Fruit fly (Drosophila melanogaster) whole organism, embryonic: ENCODE measurements around the gene Cyp28d2.

ENCODE experiments used
- Adf1 ChIP-seq: fragments of 200-800 bp; sonication (Bioruptor generic); IDR thresholded peaks from 2 replicates; pipeline ENCODE4 v1.3.6; 2022; ENCODE audit warnings: missing biosample characterization, missing genetic modification characterization
- Bdp1 ChIP-seq: fragments of 200-800 bp; sonication (Bioruptor generic); optimal IDR thresholded peaks from 3 replicates; lab custom pipeline; 2016; ENCODE audit warnings: missing biosample characterization, missing genetic modification characterization
- CG12769 ChIP-seq: fragments of 200-800 bp; sonication (Bioruptor generic); optimal IDR thresholded peaks from 2 replicates; lab custom pipeline; 2019; ENCODE audit warnings: missing biosample characterization, mild to moderate bottlenecking, missing genetic modification characterization, moderate library complexity
- CG14710 ChIP-seq: fragments of 200-800 bp; sonication (Bioruptor generic); optimal IDR thresholded peaks from 3 replicates; lab custom pipeline; 2019; ENCODE audit warnings: missing biosample characterization, mild to moderate bottlenecking, missing genetic modification characterization, moderate library complexity
- CG14860 ChIP-seq: fragments of 200-800 bp; sonication (Bioruptor generic); IDR thresholded peaks from 3 replicates; pipeline ENCODE4 v1.3.6; 2022; ENCODE audit warnings: missing biosample characterization, missing genetic modification characterization; ENCODE audit not compliant: partially characterized antibody
- CG16813 ChIP-seq: fragments of 200-800 bp; sonication (Bioruptor generic); IDR thresholded peaks from 3 replicates; pipeline ENCODE4 v1.3.6; 2022; ENCODE audit warnings: missing biosample characterization, missing genetic modification characterization; ENCODE audit not compliant: partially characterized antibody
- CG18262 ChIP-seq: fragments of 200-800 bp; optimal IDR thresholded peaks from 3 replicates; lab custom pipeline; 2019; ENCODE audit warnings: missing biosample characterization, mild to moderate bottlenecking, missing genetic modification characterization, moderate library complexity
- CG2199 ChIP-seq: fragments of 200-800 bp; sonication (Bioruptor generic); IDR thresholded peaks from 3 replicates; pipeline ENCODE4 v1.3.6; 2022; ENCODE audit warnings: missing biosample characterization, missing genetic modification characterization
- CG2889 ChIP-seq: fragments of 200-800 bp; sonication (Bioruptor generic); IDR thresholded peaks from 3 replicates; pipeline ENCODE4 v1.3.6; 2022; ENCODE audit warnings: missing biosample characterization, missing genetic modification characterization
- CG34224 ChIP-seq: fragments of 200-800 bp; sonication (Bioruptor generic); IDR thresholded peaks from 3 replicates; pipeline ENCODE4 v1.3.6; 2022; ENCODE audit warnings: missing biosample characterization, missing genetic modification characterization; ENCODE audit not compliant: partially characterized antibody
- CG42726 ChIP-seq: fragments of 200-800 bp; sonication (Bioruptor generic); IDR thresholded peaks from 2 replicates; pipeline ENCODE4 v1.3.6; 2022; ENCODE audit warnings: missing biosample characterization, missing genetic modification characterization; ENCODE audit not compliant: partially characterized antibody
- CG6813 ChIP-seq: fragments of 200-800 bp; sonication (Bioruptor generic); optimal IDR thresholded peaks from 2 replicates; lab custom pipeline; 2017; ENCODE audit warnings: missing biosample characterization, missing genetic modification characterization, mild to moderate bottlenecking, moderate library complexity, missing genetic modification reagents
- CG6854 ChIP-seq: fragments of 200-800 bp; sonication (Bioruptor generic); optimal IDR thresholded peaks from 3 replicates; lab custom pipeline; 2017; ENCODE audit warnings: missing biosample characterization, mild to moderate bottlenecking, missing genetic modification characterization
- CG8281 ChIP-seq: fragments of 200-800 bp; sonication (Bioruptor generic); optimal IDR thresholded peaks from 2 replicates; lab custom pipeline; 2018; ENCODE audit warnings: missing biosample characterization, mild to moderate bottlenecking, missing genetic modification characterization, moderate library complexity
- D ChIP-seq, 2 experiments: fragments of 200-800 bp in 1 of 2; fragments of >200 bp in 1 of 2; sonication (Bioruptor generic) in 1 of 2; optimal IDR thresholded peaks; 2 replicates in 1 of 2; 3 replicates in 1 of 2; lab custom pipeline; 2017; ENCODE audit warnings: mild to moderate bottlenecking in 1 of 2, missing biosample characterization in 1 of 2, missing genetic modification characterization in 1 of 2, missing genetic modification reagents in 1 of 2
- D19A ChIP-seq: fragments of 200-800 bp; optimal IDR thresholded peaks from 3 replicates; lab custom pipeline; 2019; ENCODE audit warnings: missing biosample characterization, mild to moderate bottlenecking, missing genetic modification characterization, moderate library complexity
- HLH4C ChIP-seq: fragments of 200-800 bp; sonication (Bioruptor generic); IDR thresholded peaks from 3 replicates; pipeline ENCODE4 v1.3.6; 2022; ENCODE audit warnings: missing biosample characterization, missing genetic modification characterization; ENCODE audit not compliant: partially characterized antibody
- HLHmδ ChIP-seq: fragments of 200-800 bp; sonication (Bioruptor generic); optimal IDR thresholded peaks from 2 replicates; lab custom pipeline; 2018; ENCODE audit warnings: missing biosample characterization, mild to moderate bottlenecking, missing genetic modification characterization, moderate library complexity
- Kr ChIP-seq: fragments of 200-800 bp; sonication (Bioruptor generic); optimal IDR thresholded peaks from 2 replicates; lab custom pipeline; 2017; ENCODE audit warnings: missing biosample characterization, mild to moderate bottlenecking, missing genetic modification characterization
- Med ChIP-seq: fragments of 200-800 bp; sonication (Bioruptor generic); peaks from one replicate; lab custom pipeline; 2016; ENCODE audit warnings: missing biosample characterization, missing genetic modification characterization, mild to moderate bottlenecking, inconsistent platforms, moderate library complexity
- Meics ChIP-seq: fragments of 200-800 bp; sonication (Bioruptor generic); optimal IDR thresholded peaks from 2 replicates; lab custom pipeline; 2017; ENCODE audit warnings: missing biosample characterization, mild to moderate bottlenecking, missing genetic modification characterization
- Opbp ChIP-seq: fragments of 200-800 bp; sonication (Bioruptor generic); IDR thresholded peaks from 3 replicates; pipeline ENCODE4 v1.3.6; 2022; ENCODE audit warnings: missing biosample characterization, missing genetic modification characterization; ENCODE audit not compliant: partially characterized antibody
- Stat92E ChIP-seq, 3 experiments: fragments of >200 bp in 2 of 3; fragments of 200-800 bp in 1 of 3; sonication (Bioruptor generic) in 1 of 3; optimal IDR thresholded peaks; 2 replicates each; lab custom pipeline; 2017 to 2019; ENCODE audit warnings: missing biosample characterization in 3 of 3, missing genetic modification characterization in 3 of 3, mild to moderate bottlenecking in 1 of 3, moderate library complexity in 1 of 3
- amos ChIP-seq: fragments of 200-800 bp; sonication (Bioruptor generic); IDR thresholded peaks from 2 replicates; pipeline ENCODE4 v1.3.6; 2022; ENCODE audit warnings: missing biosample characterization, missing genetic modification characterization; ENCODE audit not compliant: partially characterized antibody
- ap ChIP-seq: fragments of 200-800 bp; sonication (Bioruptor generic); IDR thresholded peaks from 2 replicates; pipeline ENCODE4 v1.3.6; 2022; ENCODE audit warnings: missing biosample characterization, missing genetic modification characterization
- bbx ChIP-seq: fragments of 200-800 bp; sonication (Bioruptor generic); IDR thresholded peaks from 2 replicates; pipeline ENCODE4 v1.3.6; 2022; ENCODE audit warnings: missing biosample characterization, missing genetic modification characterization; ENCODE audit not compliant: partially characterized antibody
- chif ChIP-seq, 2 experiments: fragments of 200-800 bp; sonication (Bioruptor generic); optimal IDR thresholded peaks; 3 replicates each; lab custom pipeline; 2016; ENCODE audit warnings: missing biosample characterization in 2 of 2, missing genetic modification characterization in 2 of 2
- chinmo ChIP-seq: fragments of 200-800 bp; sonication (Bioruptor generic); IDR thresholded peaks from 4 replicates; pipeline ENCODE4 v1.3.6; 2022; ENCODE audit warnings: missing biosample characterization, missing genetic modification characterization; ENCODE audit not compliant: partially characterized antibody
- chm ChIP-seq: fragments of 200-800 bp; sonication (Bioruptor generic); IDR thresholded peaks from 2 replicates; pipeline ENCODE4 v1.3.6; 2022; ENCODE audit warnings: missing biosample characterization, missing genetic modification characterization
- fd64A ChIP-seq: fragments of 200-800 bp; sonication (Bioruptor generic); optimal IDR thresholded peaks from 3 replicates; lab custom pipeline; 2018; ENCODE audit warnings: missing biosample characterization, mild to moderate bottlenecking, missing genetic modification characterization
- gcm2 ChIP-seq: fragments of 200-800 bp; sonication (Bioruptor generic); optimal IDR thresholded peaks from 2 replicates; lab custom pipeline; 2016; ENCODE audit warnings: missing biosample characterization, missing genetic modification characterization
- gsb-n ChIP-seq: fragments of 200-800 bp; sonication (Bioruptor generic); optimal IDR thresholded peaks from 3 replicates; lab custom pipeline; 2018; ENCODE audit warnings: missing biosample characterization, mild to moderate bottlenecking, missing genetic modification characterization
- gt ChIP-seq: fragments of 200-800 bp; sonication (Bioruptor generic); IDR thresholded peaks from 2 replicates; pipeline ENCODE4 v1.3.6; 2022; ENCODE audit warnings: missing biosample characterization, missing genetic modification characterization
- lov ChIP-seq, 2 experiments: fragments of 200-800 bp in 1 of 2; fragments of >200 bp in 1 of 2; sonication (Bioruptor generic) in 1 of 2; IDR thresholded peaks in 1 of 2; optimal IDR thresholded peaks in 1 of 2; 2 replicates in 1 of 2; 3 replicates in 1 of 2; pipeline versions ENCODE4 v1.3.6 to Lab custom; 2017 to 2022; ENCODE audit warnings: missing biosample characterization in 1 of 2, missing genetic modification characterization in 1 of 2
- mld ChIP-seq: fragments of 200-800 bp; sonication (Bioruptor generic); IDR thresholded peaks from 3 replicates; pipeline ENCODE4 v1.3.6; 2022; ENCODE audit warnings: missing biosample characterization, missing genetic modification characterization; ENCODE audit not compliant: partially characterized antibody
- nerfin-1 ChIP-seq: fragments of 200-800 bp; sonication (Bioruptor generic); optimal IDR thresholded peaks from 3 replicates; lab custom pipeline; 2019; ENCODE audit warnings: missing biosample characterization, mild to moderate bottlenecking, missing genetic modification characterization, moderate library complexity
- nerfin-2 ChIP-seq: fragments of 200-800 bp; sonication (Bioruptor generic); IDR thresholded peaks from 2 replicates; pipeline ENCODE4 v1.3.6; 2022; ENCODE audit warnings: missing biosample characterization, missing genetic modification characterization; ENCODE audit not compliant: partially characterized antibody
- peb ChIP-seq: fragments of 200-800 bp; sonication (Bioruptor generic); IDR thresholded peaks from 2 replicates; pipeline ENCODE4 v1.3.6; 2022; ENCODE audit warnings: missing biosample characterization, missing genetic modification characterization
- sens ChIP-seq: fragments of 200-800 bp; sonication (Bioruptor generic); peaks from one replicate; lab custom pipeline; 2016; ENCODE audit warnings: missing biosample characterization, missing genetic modification characterization
- shn ChIP-seq: fragments of 200-800 bp; sonication (Bioruptor generic); optimal IDR thresholded peaks from 3 replicates; lab custom pipeline; 2016; ENCODE audit warnings: missing biosample characterization, missing genetic modification characterization
- sqz ChIP-seq: fragments of 200-800 bp; sonication (Bioruptor generic); optimal IDR thresholded peaks from 3 replicates; lab custom pipeline; 2018; ENCODE audit warnings: missing biosample characterization, mild to moderate bottlenecking, missing genetic modification characterization
- sr ChIP-seq: fragments of 200-800 bp; sonication (Bioruptor generic); IDR thresholded peaks from 3 replicates; pipeline ENCODE4 v1.3.6; 2022; ENCODE audit warnings: missing biosample characterization, missing genetic modification characterization
- tap ChIP-seq: fragments of 200-800 bp; optimal IDR thresholded peaks from 3 replicates; lab custom pipeline; 2019; ENCODE audit warnings: missing biosample characterization, mild to moderate bottlenecking, missing genetic modification characterization, moderate library complexity
- tll ChIP-seq, 2 experiments: fragments of 200-800 bp in 1 of 2; fragments of >200 bp in 1 of 2; sonication (Bioruptor generic) in 1 of 2; optimal IDR thresholded peaks; 2 replicates each; lab custom pipeline; 2017 to 2019; ENCODE audit warnings: missing biosample characterization in 2 of 2, missing genetic modification characterization in 2 of 2, mild to moderate bottlenecking in 1 of 2, moderate library complexity in 1 of 2
- vnd ChIP-seq: fragments of 200-800 bp; sonication (Bioruptor generic); IDR thresholded peaks from 3 replicates; pipeline ENCODE4 v1.3.6; 2022; ENCODE audit warnings: missing biosample characterization, missing genetic modification characterization; ENCODE audit not compliant: partially characterized antibody

Gene Cyp28d2

dm6 chr2L:5239433-5240278 is 32.6 kb downstream of the Cyp28d2 start (continued):
- TF ChIP-seq tll (GFP tag; optimal IDR thresholded peaks at IDR 0.05; lab: Kevin White, UChicago) (peak in 1 of 2 experiments; percentile 6), Meics (GFP tag; lab: Kevin White, UChicago) (peak; percentile 1), sens (peak; percentile 23), shn (GFP tag; lab: Kevin White, UChicago) (peak; percentile 30), sr (peak; percentile 93), Med (GFP tag; lab: Kevin White, UChicago) (peak; percentile 78), gsb-n (tag; lab: Kevin White, UChicago) (peak; percentile 18), chm (GFP tag; lab: Robert Waterston, UW) (0 out of 2 replicates have a peak, but pooled peaks have one; percentile 31), Kr (GFP tag; lab: Kevin White, UChicago) (peak; percentile 81), fd64A (GFP tag; lab: Kevin White, UChicago) (peak; percentile 9), CG14710 (tag; lab: Kevin White, UChicago) (peak; percentile 4), HLHmδ (no peak), sqz (GFP tag; lab: Kevin White, UChicago) (peak; percentile 21), Adf1 (GFP tag; lab: Robert Waterston, UW) (no peak), gt (GFP tag; lab: Robert Waterston, UW) (no peak), Opbp (0 out of 3 replicates have a peak, but pooled peaks have one; percentile 6), D (optimal IDR thresholded peaks at IDR 0.05; lab: Kevin White, UChicago) (peak; percentile 89), D (GFP tag; optimal IDR thresholded peaks at IDR 0.05; lab: Kevin White, UChicago) (peak; percentile 6), peb (no peak)

dm6 chr2L:5240520-5240919 is 33.5 kb downstream of the Cyp28d2 start:
- peak; percentile 89 for TF ChIP-seq CG2199 (GFP tag; lab: Robert Waterston, UW)
- peak; percentile 80 for TF ChIP-seq nerfin-2
- TF ChIP-seq CG6813: no peak
- TF ChIP-seq CG34224 (GFP tag; lab: Robert Waterston, UW): peak; percentile 54
- no peak for TF ChIP-seq CG8281
- no peak for TF ChIP-seq chif (GFP tag; optimal IDR thresholded peaks at IDR 0.05; lab: Kevin White, UChicago)
- TF ChIP-seq CG16813 (GFP tag; lab: Robert Waterston, UW): peak; percentile 85
- TF ChIP-seq nerfin-1: peak; percentile 53
- TF ChIP-seq CG12769 (tag; lab: Kevin White, UChicago): peak; percentile 54
- peak; percentile 4 for TF ChIP-seq CG18262 (tag; lab: Kevin White, UChicago)
- peak; percentile 75; the same call in 2 of the 4 replicates for TF ChIP-seq chinmo
- peak; percentile 87 for TF ChIP-seq mld (GFP tag; lab: Robert Waterston, UW)
- TF ChIP-seq D19A: peak; percentile 50
- peak; percentile 45 for TF ChIP-seq tap (tag; lab: Kevin White, UChicago)
- peak; percentile 89 for TF ChIP-seq CG42726 (GFP tag; lab: Robert Waterston, UW)
- no peak for TF ChIP-seq ap (GFP tag; lab: Robert Waterston, UW)
- peak in 1 of 3 experiments; percentile 69 for TF ChIP-seq Stat92E (GFP tag; optimal IDR thresholded peaks at IDR 0.05; lab: Kevin White, UChicago)
- peak; percentile 70 for TF ChIP-seq vnd
- TF ChIP-seq bbx (GFP tag; lab: Robert Waterston, UW): peak; percentile 90
- TF ChIP-seq CG2889 (GFP tag; lab: Robert Waterston, UW): no peak
- peak; percentile 99 for TF ChIP-seq Bdp1 (GFP tag; lab: Kevin White, UChicago)
- peak; percentile 76; the same call in 2 of the 3 replicates for TF ChIP-seq CG14860 (GFP tag; lab: Robert Waterston, UW)
- TF ChIP-seq lov (optimal IDR thresholded peaks at IDR 0.05; lab: Kevin White, UChicago): peak; percentile 69
- no peak for TF ChIP-seq lov (GFP tag; IDR thresholded peaks at IDR 0.05; lab: Robert Waterston, UW)
- peak; percentile 73 for TF ChIP-seq HLH4C
- peak; percentile 5 for TF ChIP-seq CG6854 (GFP tag; lab: Kevin White, UChicago)
- no peak for TF ChIP-seq gcm2
- peak; percentile 82 for TF ChIP-seq amos
